Fruit fly (Drosophila melanogaster): ENCODE results near the gene CG43800.

dm6 chr2L:7189674-7190073, 42.9 kb downstream of the CG43800 start, which contains the start of gene CG4496:
- TF ChIP-seq tj (GFP tag; optimal IDR thresholded peaks at IDR 0.05) (no peak), Hr96 (GFP tag; optimal IDR thresholded peaks at IDR 0.05) (no peak), CG14711 (tag; optimal IDR thresholded peaks at IDR 0.05) (no peak), CG1620 (GFP tag; optimal IDR thresholded peaks at IDR 0.05) (no peak), cnc (optimal IDR thresholded peaks at IDR 0.05) (no peak), toe (GFP tag; optimal IDR thresholded peaks at IDR 0.05) (no peak), CG11617 (GFP tag; optimal IDR thresholded peaks at IDR 0.05) (no peak)

All from whole organism, adult.